Worm (Caenorhabditis elegans) whole organism, L3 larva: Measurements from ENCODE around the gene gcy-7.

Experiments used
- R02D3.7 ChIP-seq: fragments of 150-350 bp; optimal IDR thresholded peaks from 2 replicates; lab custom pipeline; 2014; ENCODE audit warnings: missing biosample characterization, missing genetic modification characterization
- ZK546.5 ChIP-seq: sonication (generic microtip); optimal IDR thresholded peaks from 2 replicates; lab custom pipeline; 2017; ENCODE audit warnings: missing biosample characterization, missing genetic modification characterization
- aly-2 ChIP-seq: fragments of 150-350 bp; optimal IDR thresholded peaks from 2 replicates; lab custom pipeline; 2014; ENCODE audit warnings: missing biosample characterization, missing genetic modification characterization
- ama-1 ChIP-seq: fragments of 150-350 bp; optimal IDR thresholded peaks from 2 replicates; lab custom pipeline; 2018
- ceh-16 ChIP-seq: sonication (generic microtip); optimal IDR thresholded peaks from 2 replicates; lab custom pipeline; 2017; ENCODE audit warnings: missing biosample characterization, missing genetic modification characterization
- ceh-82 ChIP-seq: fragments of 150-350 bp; optimal IDR thresholded peaks from 2 replicates; lab custom pipeline; 2014; ENCODE audit warnings: missing biosample characterization, missing genetic modification characterization
- ceh-9 ChIP-seq: sonication (generic microtip); optimal IDR thresholded peaks from 2 replicates; lab custom pipeline; 2018; ENCODE audit warnings: missing biosample characterization, missing genetic modification characterization
- daf-12 ChIP-seq: fragments of 150-350 bp; optimal IDR thresholded peaks from 2 replicates; lab custom pipeline; 2014; ENCODE audit warnings: missing biosample characterization, missing genetic modification reagents, missing genetic modification characterization
- egl-27 ChIP-seq: sonication (generic microtip); optimal IDR thresholded peaks from 4 replicates; lab custom pipeline; 2017; ENCODE audit warnings: missing biosample characterization, missing genetic modification reagents, missing genetic modification characterization
- egl-5 ChIP-seq: fragments of 150-350 bp; optimal IDR thresholded peaks from 2 replicates; lab custom pipeline; 2017; ENCODE audit warnings: missing biosample characterization, missing genetic modification reagents, missing genetic modification characterization, inconsistent platforms
- elt-1 ChIP-seq: fragments of 150-350 bp; optimal IDR thresholded peaks from 2 replicates; lab custom pipeline; 2014; ENCODE audit warnings: missing biosample characterization, missing genetic modification characterization
- elt-3 ChIP-seq, 3 experiments: fragments of 150-350 bp in 1 of 3; sonication (generic microtip) in 2 of 3; optimal IDR thresholded peaks; 2 replicates in 2 of 3; 4 replicates in 1 of 3; lab custom pipeline; 2014 to 2017; ENCODE audit warnings: missing biosample characterization in 3 of 3, missing genetic modification characterization in 3 of 3
- eor-1 ChIP-seq, 2 experiments: fragments of 150-350 bp; optimal IDR thresholded peaks; 2 replicates each; lab custom pipeline; 2014 to 2018; ENCODE audit warnings: missing biosample characterization in 2 of 2, missing genetic modification characterization in 2 of 2
- fkh-2 ChIP-seq: fragments of 150-350 bp; optimal IDR thresholded peaks from 2 replicates; lab custom pipeline; 2014; ENCODE audit warnings: missing biosample characterization, missing genetic modification reagents, missing genetic modification characterization
- fos-1 ChIP-seq: fragments of 150-350 bp; optimal IDR thresholded peaks from 2 replicates; lab custom pipeline; 2014; ENCODE audit warnings: missing biosample characterization, missing genetic modification characterization
- hmg-11 ChIP-seq: sonication (generic microtip); optimal IDR thresholded peaks from 2 replicates; lab custom pipeline; 2016; ENCODE audit warnings: missing genetic modification characterization, missing compliant biosample characterization
- lin-15B ChIP-seq: fragments of 150-350 bp; optimal IDR thresholded peaks from 2 replicates; lab custom pipeline; 2014; ENCODE audit warnings: missing biosample characterization, missing genetic modification characterization
- lin-39 ChIP-seq: fragments of 150-350 bp; optimal IDR thresholded peaks from 2 replicates; lab custom pipeline; 2018; ENCODE audit warnings: missing biosample characterization, missing genetic modification reagents, missing genetic modification characterization
- lsy-12 ChIP-seq: sonication (generic microtip); optimal IDR thresholded peaks from 2 replicates; lab custom pipeline; 2016; ENCODE audit warnings: mild to moderate bottlenecking, missing genetic modification characterization, missing compliant biosample characterization
- nfya-1 ChIP-seq: sonication (generic microtip); optimal IDR thresholded peaks from 2 replicates; lab custom pipeline; 2017; ENCODE audit warnings: missing genetic modification characterization, mild to moderate bottlenecking, missing compliant biosample characterization, antibody characterized with exemption, moderate library complexity; ENCODE audit not compliant: insufficient read depth
- nhr-11 ChIP-seq: fragments of 150-350 bp; optimal IDR thresholded peaks from 2 replicates; lab custom pipeline; 2014; ENCODE audit warnings: missing biosample characterization, missing genetic modification characterization
- nhr-12 ChIP-seq: fragments of 150-350 bp; optimal IDR thresholded peaks from 2 replicates; lab custom pipeline; 2014; ENCODE audit warnings: missing biosample characterization, missing genetic modification characterization
- nhr-237 ChIP-seq: fragments of 150-350 bp; optimal IDR thresholded peaks from 2 replicates; lab custom pipeline; 2014; ENCODE audit warnings: missing biosample characterization, missing genetic modification characterization
- nhr-25 ChIP-seq: sonication (generic microtip); optimal IDR thresholded peaks from 2 replicates; lab custom pipeline; 2017; ENCODE audit warnings: missing biosample characterization, missing genetic modification characterization
- nhr-76 ChIP-seq: fragments of 150-350 bp; sonication (generic microtip); optimal IDR thresholded peaks from 5 replicates; lab custom pipeline; 2014; ENCODE audit warnings: missing biosample characterization, missing genetic modification characterization
- nhr-77 ChIP-seq: fragments of 150-350 bp; optimal IDR thresholded peaks from 2 replicates; lab custom pipeline; 2014; ENCODE audit warnings: missing biosample characterization, missing genetic modification characterization
- pha-4 ChIP-seq: fragments of 150-350 bp; optimal IDR thresholded peaks from 2 replicates; lab custom pipeline; 2014; ENCODE audit warnings: missing biosample characterization, missing genetic modification reagents, missing genetic modification characterization
- pqm-1 ChIP-seq: fragments of 150-350 bp; optimal IDR thresholded peaks from 2 replicates; lab custom pipeline; 2017; ENCODE audit warnings: missing biosample characterization, missing genetic modification characterization, inconsistent platforms
- sea-2 ChIP-seq: fragments of 150-350 bp; sonication (generic microtip); optimal IDR thresholded peaks from 4 replicates; lab custom pipeline; 2014; ENCODE audit warnings: missing biosample characterization, missing genetic modification reagents, missing genetic modification characterization
- skn-1 ChIP-seq: fragments of 150-350 bp; optimal IDR thresholded peaks from 2 replicates; lab custom pipeline; 2014; ENCODE audit warnings: missing biosample characterization, missing genetic modification characterization
- snpc-4 ChIP-seq: fragments of 150-350 bp; optimal IDR thresholded peaks from 2 replicates; lab custom pipeline; 2014; ENCODE audit warnings: missing biosample characterization, missing genetic modification characterization
- tbx-2 ChIP-seq: sonication (generic microtip); optimal IDR thresholded peaks from 2 replicates; lab custom pipeline; 2016; ENCODE audit warnings: mild to moderate bottlenecking, missing genetic modification characterization, missing compliant biosample characterization
- unc-39 ChIP-seq: sonication (generic microtip); optimal IDR thresholded peaks from 4 replicates; lab custom pipeline; 2017; ENCODE audit warnings: missing biosample characterization, missing genetic modification characterization
- unc-62 ChIP-seq: fragments of 150-350 bp; sonication (generic microtip); optimal IDR thresholded peaks from 4 replicates; lab custom pipeline; 2014; ENCODE audit warnings: missing biosample characterization, missing genetic modification reagents, missing genetic modification characterization
- zag-1 ChIP-seq: fragments of 150-350 bp; optimal IDR thresholded peaks from 2 replicates; lab custom pipeline; 2014; ENCODE audit warnings: missing biosample characterization, missing genetic modification characterization

Gene gcy-7

ce11 chrV:8348959-8349389 is 38.2 kb upstream of the gcy-7 start (continued):
- TF ChIP-seq R02D3.7: peak; percentile 78
- no peak for TF ChIP-seq fkh-2
- peak; percentile 74 for TF ChIP-seq tbx-2 (tag; lab: Kevin White, UChicago)
- peak in 1 of 3 experiments; percentile 14 for TF ChIP-seq elt-3 (tag; optimal IDR thresholded peaks at IDR 0.05; lab: Kevin White, UChicago)
- peak; percentile 45 for TF ChIP-seq nhr-77 (tag; lab: Kevin White, UChicago)
- peak; percentile 68 for TF ChIP-seq skn-1 (tag; lab: Kevin White, UChicago)
- TF ChIP-seq unc-62: peak; percentile 45

ce11 chrV:8349950-8350349 is 37.2 kb upstream of the gcy-7 start:
- TF ChIP-seq elt-1: no peak
- no peak for TF ChIP-seq nhr-25 (tag; lab: Kevin White, UChicago)
- no peak for TF ChIP-seq snpc-4 (tag; lab: Kevin White, UChicago)
- no peak for TF ChIP-seq egl-27 (tag; lab: Kevin White, UChicago)
- no peak for TF ChIP-seq nhr-237
- TF ChIP-seq R02D3.7: no peak
- TF ChIP-seq nhr-12 (tag; lab: Kevin White, UChicago): no peak
- no peak for TF ChIP-seq nfya-1 (tag; lab: Kevin White, UChicago)
- no peak for TF ChIP-seq ceh-9
- TF ChIP-seq hmg-11 (tag; lab: Kevin White, UChicago): no peak
- TF ChIP-seq egl-5 (tag; lab: Kevin White, UChicago): no peak
- no peak for TF ChIP-seq tbx-2 (tag; lab: Kevin White, UChicago)
- no peak for TF ChIP-seq pqm-1 (tag; lab: Kevin White, UChicago)
- no peak for TF ChIP-seq lsy-12 (tag; lab: Kevin White, UChicago)
- TF ChIP-seq, all 47 proteins: peak for 0

ce11 chrV:8351371-8351770 is 35.8 kb upstream of the gcy-7 start, which contains the start of gene srsx-22:
Gene srsx-22 (plus strand): TSS chrV:8351671.
- TF ChIP-seq fkh-2: no peak
- TF ChIP-seq unc-39: no peak
- TF ChIP-seq sea-2 (GFP tag; lab: Kevin White, UChicago): no peak
- no peak for TF ChIP-seq ceh-82
- no peak for TF ChIP-seq egl-5 (tag; lab: Kevin White, UChicago)
- no peak for TF ChIP-seq lin-15B
- TF ChIP-seq elt-3 (tag; optimal IDR thresholded peaks at IDR 0.05; lab: Kevin White, UChicago): no peak
- TF ChIP-seq nhr-12 (tag; lab: Kevin White, UChicago): no peak
- TF ChIP-seq nhr-237: no peak
- no peak for TF ChIP-seq fos-1 (tag; lab: Kevin White, UChicago)

ce11 chrV:8355435-8356212 is 31.5 kb upstream of the gcy-7 start, which contains the start of gene mom-2:
Gene mom-2 (plus strand): TSS chrV:8355988.
- TF ChIP-seq eor-1 (tag; optimal IDR thresholded peaks at IDR 0.05; lab: Kevin White, UChicago) (no peak), nhr-77 (tag; lab: Kevin White, UChicago) (no peak), fos-1 (tag; lab: Kevin White, UChicago) (no peak), nhr-11 (no peak), pha-4 (tag; lab: Kevin White, UChicago) (no peak), hmg-11 (tag; lab: Kevin White, UChicago) (no peak), ama-1 (lab: Kevin White, UChicago) (no peak), nhr-12 (tag; lab: Kevin White, UChicago) (no peak), unc-39 (no peak), elt-3 (tag; optimal IDR thresholded peaks at IDR 0.05; lab: Kevin White, UChicago) (no peak), lin-39 (tag; lab: Kevin White, UChicago) (no peak)

- no peak for TF ChIP-seq ZK546.5
- TF ChIP-seq ceh-9: no peak
- TF ChIP-seq skn-1 (tag; lab: Kevin White, UChicago): no peak
- no peak for TF ChIP-seq lsy-12 (tag; lab: Kevin White, UChicago)
- TF ChIP-seq pqm-1 (tag; lab: Kevin White, UChicago): no peak
- no peak for TF ChIP-seq nhr-76 (tag; lab: Kevin White, UChicago)
- no peak for TF ChIP-seq nhr-237
- TF ChIP-seq ceh-82: no peak
- no peak for TF ChIP-seq aly-2
- no peak for TF ChIP-seq sea-2 (GFP tag; lab: Kevin White, UChicago)
- TF ChIP-seq zag-1 (tag; lab: Kevin White, UChicago): no peak
- no peak for TF ChIP-seq ama-1 (lab: Kevin White, UChicago)
- no peak for TF ChIP-seq ceh-16 (tag; lab: Kevin White, UChicago)
- TF ChIP-seq daf-12 (tag; lab: Kevin White, UChicago): no peak
Measured at ce11 chrV:8357756-8358155, 29.4 kb upstream of the gcy-7 start.
